Worm (Caenorhabditis elegans): ENCODE results near the gene clec-123.

The clec-123 gene

DNA sequence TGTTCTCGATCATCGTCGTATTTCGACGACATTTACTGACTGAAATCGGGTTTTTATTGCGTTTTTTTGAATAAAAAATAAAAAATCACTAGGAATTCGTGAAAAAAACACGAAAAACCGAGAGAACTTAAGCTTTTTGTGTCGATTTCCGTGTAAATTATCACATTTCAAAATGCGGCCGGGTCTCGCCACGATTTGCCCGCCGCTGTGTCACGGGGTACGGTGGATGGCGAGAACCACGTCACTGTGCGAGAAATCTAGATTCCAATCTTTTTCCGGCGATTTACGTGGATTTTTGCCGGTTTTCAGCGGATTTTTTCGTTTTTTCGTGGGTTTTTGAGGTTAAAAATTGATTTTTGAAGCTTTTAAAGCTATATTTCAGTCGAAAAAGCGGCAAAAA is 37.1 kb upstream of the clec-123 start, which contains the start of gene Y25C1A.8 (continued):
- TF ChIP-seq nhr-41 (GFP tag; IDR thresholded peaks at IDR 0.05) (no peak), snpc-1.2 (GFP tag; IDR thresholded peaks at IDR 0.05) (peak; percentile 66), R02D3.7 (tag; optimal IDR thresholded peaks at IDR 0.05) (no peak), fkh-10 (GFP tag; optimal IDR thresholded peaks at IDR 0.05) (peak; percentile 53), unc-39 (tag; optimal IDR thresholded peaks at IDR 0.05) (no peak), aha-1 (tag) (peak; percentile 99), gei-8 (GFP tag; optimal IDR thresholded peaks at IDR 0.05) (peak; percentile 38), daf-16 (GFP tag; optimal IDR thresholded peaks at IDR 0.05) (peak in 1 of 2 experiments; percentile 54), daf-16 (tag; optimal IDR thresholded peaks at IDR 0.05) (peak; percentile 49), nhr-237 (tag; optimal IDR thresholded peaks at IDR 0.05) (no peak), lin-39 (tag; optimal IDR thresholded peaks at IDR 0.05) (no peak), snpc-4 (tag; optimal IDR thresholded peaks at IDR 0.05) (peak; percentile 48), pha-4 (GFP tag; IDR thresholded peaks at IDR 0.05) (peak; percentile 91), pha-4 (tag; optimal IDR thresholded peaks at IDR 0.05) (no peak), mep-1 (tag; optimal IDR thresholded peaks at IDR 0.05) (peak; percentile 95), jun-1 (tag; optimal IDR thresholded peaks at IDR 0.05) (peak; percentile 78)

DNA sequence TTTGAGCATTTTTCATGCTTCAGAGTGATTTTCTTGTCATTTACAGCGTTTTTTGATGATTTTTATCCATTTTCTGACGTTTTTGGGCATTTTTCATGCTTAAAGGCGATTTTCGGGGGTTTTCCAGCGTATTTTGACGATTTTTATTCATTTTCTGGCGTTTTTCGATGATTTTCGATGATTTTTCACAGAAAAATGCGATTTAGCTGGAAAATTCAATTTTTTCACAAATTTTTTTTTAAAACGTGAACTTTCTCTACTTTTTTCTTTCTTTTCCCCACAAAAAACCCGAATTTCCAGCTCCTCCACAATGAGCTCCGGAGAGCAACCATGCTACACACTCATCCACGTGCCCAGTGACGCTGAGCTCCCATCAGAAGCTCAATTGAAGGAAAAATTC is 35.5 kb upstream of the clec-123 start, which contains the start of gene copb-1:
Gene copb-1 (plus strand): TSS at position 301 of the 400 bp plus-strand sequence.
- TF ChIP-seq zip-11 (GFP tag; IDR thresholded peaks at IDR 0.05), result no peak
- 0 out of 2 replicates have a peak, but pooled peaks have one; percentile 42 for TF ChIP-seq Y75B8A.6 (GFP tag; IDR thresholded peaks at IDR 0.05)
- no peak for TF ChIP-seq skn-1 (tag; optimal IDR thresholded peaks at IDR 0.05)
- no peak for TF ChIP-seq ZK337.2 (GFP tag; IDR thresholded peaks at IDR 0.05)
- TF ChIP-seq mdl-1 (tag; optimal IDR thresholded peaks at IDR 0.05), result no peak
- no peak for TF ChIP-seq Y5F2A.4 (GFP tag; optimal IDR thresholded peaks at IDR 0.05)
- TF ChIP-seq R02D3.7 (tag; optimal IDR thresholded peaks at IDR 0.05), result no peak
- no peak for TF ChIP-seq nhr-42 (GFP tag; IDR thresholded peaks at IDR 0.05)

DNA sequence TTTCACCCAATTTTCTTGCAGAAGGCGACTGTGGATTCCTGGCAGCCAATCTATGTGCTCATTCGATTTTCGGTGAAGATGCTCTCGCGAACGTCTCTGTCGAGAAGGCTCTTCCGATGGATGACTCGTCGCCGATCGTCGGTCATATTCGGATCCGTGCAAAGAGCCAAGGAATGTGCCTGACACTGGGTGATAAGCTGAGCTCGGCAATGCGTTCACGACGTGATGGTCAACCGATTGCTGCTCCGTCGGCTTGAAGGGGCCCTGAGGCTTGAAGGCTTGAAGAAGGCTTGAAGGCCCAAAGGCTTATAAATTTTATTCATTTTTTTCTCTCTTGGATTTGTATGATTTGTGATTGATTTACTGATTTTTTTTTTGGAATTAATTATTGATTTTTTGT is 26.9 kb upstream of the clec-123 start:
- TF ChIP-seq set-16 (GFP tag; IDR thresholded peaks at IDR 0.05), result peak; percentile 51
- no peak for TF ChIP-seq daf-8 (GFP tag; IDR thresholded peaks at IDR 0.05)

DNA sequence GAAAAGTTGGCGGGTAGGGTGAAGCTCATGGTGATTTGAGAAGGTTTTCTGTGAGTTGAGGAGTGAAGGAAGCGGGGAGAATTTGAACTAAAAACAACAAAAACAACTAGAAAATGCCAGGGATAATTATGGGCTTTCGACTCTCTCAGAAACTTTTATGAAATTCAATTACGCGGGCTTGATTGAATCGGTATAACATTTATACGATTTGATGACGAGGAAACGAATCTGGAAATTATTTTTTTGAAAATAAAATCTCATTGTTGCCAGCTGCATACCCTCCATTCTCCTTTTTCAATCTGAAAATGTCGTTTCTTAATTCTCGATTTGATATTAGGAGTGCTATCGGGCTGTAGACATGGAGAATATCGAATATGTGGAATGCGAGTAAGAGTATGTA is 22.8 kb upstream of the clec-123 start, which contains the start of gene srg-21:
Gene srg-21 (minus strand): TSS at position 101 of the 400 bp plus-strand sequence.
- TF ChIP-seq zag-1 (tag; optimal IDR thresholded peaks at IDR 0.05), result no peak

ce11 chrII:3093352-3093751 is 20.7 kb upstream of the clec-123 start, which contains the start of gene srg-22:
Gene srg-22, minus strand, starts transcription at chrII:3093452.
- TF ChIP-seq mep-1 (tag; optimal IDR thresholded peaks at IDR 0.05) (no peak), unc-62 (GFP tag; optimal IDR thresholded peaks at IDR 0.05 in 1 of 2) (no peak), unc-62 (tag; optimal IDR thresholded peaks at IDR 0.05) (no peak), php-3 (GFP tag; IDR thresholded peaks at IDR 0.05) (no peak)

- no peak for TF ChIP-seq ZK546.5 (tag; optimal IDR thresholded peaks at IDR 0.05)
- TF ChIP-seq Y5F2A.4 (GFP tag; optimal IDR thresholded peaks at IDR 0.05), result no peak
- no peak for TF ChIP-seq duxl-1 (tag; optimal IDR thresholded peaks at IDR 0.05; ENCODE audit: poor library complexity)
- TF ChIP-seq zfp-3 (GFP tag; conservative IDR thresholded peaks at IDR 0.05), result no peak
These were observed 18.0 kb upstream of the clec-123 start, which contains the start of gene srg-23 for ce11 chrII:3096060-3096459. Gene srg-23, minus strand, starts transcription at chrII:3096160.

- no peak for TF ChIP-seq mdt-29 (GFP tag; IDR thresholded peaks at IDR 0.05)
- TF ChIP-seq zip-11 (GFP tag; IDR thresholded peaks at IDR 0.05), result no peak
- TF ChIP-seq nhr-102 (tag; optimal IDR thresholded peaks at IDR 0.05), result no peak
- no peak for TF ChIP-seq nhr-25 (tag; optimal IDR thresholded peaks at IDR 0.05; ENCODE audit: borderline replicate concordance, insufficient read depth)
- TF ChIP-seq lin-13 (GFP tag; optimal IDR thresholded peaks at IDR 0.05), result no peak
- no peak for TF ChIP-seq ceh-82 (tag; optimal IDR thresholded peaks at IDR 0.05)
- TF ChIP-seq R02D3.7 (tag; optimal IDR thresholded peaks at IDR 0.05), result no peak
- TF ChIP-seq madf-9 (GFP tag; conservative IDR thresholded peaks at IDR 0.05), result no peak
- TF ChIP-seq rbr-2 (tag; optimal IDR thresholded peaks at IDR 0.05), result no peak
- TF ChIP-seq pqm-1 (tag; optimal IDR thresholded peaks at IDR 0.05), result no peak
These were observed 17.2 kb upstream of the clec-123 start, which contains the start of gene Y25C1A.14 for ce11 chrII:3096857-3097256. Gene Y25C1A.14, minus strand, starts transcription at chrII:3096957.
